Worm (Caenorhabditis elegans) whole organism, young adult: Measurements from ENCODE around the gene dmd-7.
A peak's percentile ranks its signal among the peaks of the same experiment; 100 is the strongest.

Experiments
- B0035.1 ChIP-seq: sonication (generic microtip); optimal IDR thresholded peaks from 2 replicates; lab custom pipeline; 2016; ENCODE audit warnings: missing genetic modification characterization, mild to moderate bottlenecking, missing compliant biosample characterization, missing genotype, missing genetic modification reagents
- C06A6.2 ChIP-seq: fragments of 200-800 bp; sonication (Bioruptor generic); conservative IDR thresholded peaks from 2 replicates; pipeline ENCODE4 v1.3.6; 2022; ENCODE audit warnings: missing genetic modification characterization, missing compliant biosample characterization
- D2030.7 ChIP-seq: fragments of 200-800 bp; sonication (Bioruptor generic); IDR thresholded peaks from 2 replicates; pipeline ENCODE4 v1.3.6; 2022; ENCODE audit warnings: missing genetic modification reagents, missing genetic modification characterization, missing compliant biosample characterization
- F23B12.7 ChIP-seq: sonication (generic microtip); optimal IDR thresholded peaks from 2 replicates; lab custom pipeline; 2017; ENCODE audit warnings: missing genetic modification characterization, mild to moderate bottlenecking, missing compliant biosample characterization, antibody characterized with exemption, moderate library complexity; ENCODE audit not compliant: insufficient read depth
- F33H1.4 ChIP-seq: fragments of 200-800 bp; sonication (Bioruptor generic); IDR thresholded peaks from 2 replicates; pipeline ENCODE4 v1.3.6; 2022; ENCODE audit warnings: missing genetic modification reagents, missing genetic modification characterization, missing compliant biosample characterization
- F49E8.2 ChIP-seq: sonication (generic microtip); optimal IDR thresholded peaks from 3 replicates; lab custom pipeline; 2017; ENCODE audit warnings: missing genetic modification characterization, mild to moderate bottlenecking, missing compliant biosample characterization, antibody characterized with exemption, moderate library complexity; ENCODE audit not compliant: insufficient read depth
- K11D2.4 ChIP-seq: fragments of 200-800 bp; sonication (Bioruptor generic); IDR thresholded peaks from 2 replicates; pipeline ENCODE4 v1.3.6; 2022; ENCODE audit warnings: missing genetic modification reagents, missing genetic modification characterization, missing compliant biosample characterization
- K12H6.12 ChIP-seq: fragments of 200-800 bp; sonication (Bioruptor generic); optimal IDR thresholded peaks from 2 replicates; lab custom pipeline; 2018; ENCODE audit warnings: mild to moderate bottlenecking, missing genetic modification characterization, missing compliant biosample characterization
- Y53F4B.3 ChIP-seq: fragments of 200-800 bp; sonication (Bioruptor generic); IDR thresholded peaks from 2 replicates; pipeline ENCODE4 v1.3.6; 2022; ENCODE audit warnings: missing genetic modification reagents, missing genetic modification characterization, missing compliant biosample characterization
- Y53G8AR.9 ChIP-seq: fragments of 200-800 bp; sonication (Bioruptor generic); conservative IDR thresholded peaks from 2 replicates; pipeline ENCODE4 v1.3.6; 2022; ENCODE audit warnings: missing genetic modification reagents, missing genetic modification characterization, missing compliant biosample characterization
- ama-1 ChIP-seq, 3 experiments: fragments of 150-350 bp in 1 of 3; sonication (generic microtip) in 2 of 3; optimal IDR thresholded peaks; 2 replicates each; lab custom pipeline; 2014 to 2018; ENCODE audit warnings: missing biosample characterization in 2 of 3, missing genetic modification characterization in 2 of 3, missing genetic modification reagents in 2 of 3
- attf-3 ChIP-seq: fragments of 200-800 bp; sonication (Bioruptor generic); conservative IDR thresholded peaks from 2 replicates; pipeline ENCODE4 v1.3.6; 2022; ENCODE audit warnings: missing genetic modification reagents, missing genetic modification characterization, missing compliant biosample characterization
- attf-6 ChIP-seq: fragments of 200-800 bp; sonication (Bioruptor generic); IDR thresholded peaks from 2 replicates; pipeline ENCODE4 v1.3.6; 2022; ENCODE audit warnings: missing genetic modification reagents, missing genetic modification characterization, missing compliant biosample characterization
- ceh-27 ChIP-seq: fragments of 200-800 bp; sonication (Bioruptor generic); optimal IDR thresholded peaks from 2 replicates; lab custom pipeline; 2018; ENCODE audit warnings: mild to moderate bottlenecking, missing genetic modification characterization, moderate library complexity, missing compliant biosample characterization
- ceh-58 ChIP-seq: fragments of 200-800 bp; sonication (Bioruptor generic); IDR thresholded peaks from 2 replicates; pipeline ENCODE4 v1.3.6; 2022; ENCODE audit warnings: missing genetic modification characterization, missing compliant biosample characterization
- ceh-91 ChIP-seq: fragments of 200-800 bp; sonication (Bioruptor generic); IDR thresholded peaks from 2 replicates; pipeline ENCODE4 v1.3.6; 2022; ENCODE audit warnings: missing genetic modification reagents, missing genetic modification characterization, missing compliant biosample characterization
- dpl-1 ChIP-seq: fragments of 150-350 bp; optimal IDR thresholded peaks from 2 replicates; lab custom pipeline; 2014; ENCODE audit warnings: missing biosample characterization, missing genetic modification reagents, missing genetic modification characterization
- efl-1 ChIP-seq: fragments of 150-350 bp; optimal IDR thresholded peaks from 2 replicates; lab custom pipeline; 2014; ENCODE audit warnings: missing biosample characterization, missing genetic modification reagents, missing genetic modification characterization
- ekl-4 ChIP-seq: fragments of 200-800 bp; sonication (Bioruptor generic); IDR thresholded peaks from 2 replicates; pipeline ENCODE4 v1.3.6; 2022; ENCODE audit warnings: missing genetic modification reagents, missing genetic modification characterization, missing compliant biosample characterization
- hlh-12 ChIP-seq: sonication (generic microtip); optimal IDR thresholded peaks from 2 replicates; lab custom pipeline; 2016; ENCODE audit warnings: missing genetic modification characterization, missing compliant biosample characterization
- hmg-1.2 ChIP-seq: fragments of 200-800 bp; sonication (Bioruptor generic); IDR thresholded peaks from 2 replicates; pipeline ENCODE4 v1.3.6; 2022; ENCODE audit warnings: missing genetic modification reagents, missing genetic modification characterization, missing compliant biosample characterization
- hsf-1 ChIP-seq: fragments of 200-800 bp; sonication (Bioruptor generic); IDR thresholded peaks from 2 replicates; pipeline ENCODE4 v1.3.6; 2022; ENCODE audit warnings: missing genetic modification reagents, missing genetic modification characterization, missing compliant biosample characterization
- let-526 ChIP-seq: fragments of 200-800 bp; sonication (Bioruptor generic); IDR thresholded peaks from 2 replicates; pipeline ENCODE4 v1.3.6; 2022; ENCODE audit warnings: missing genetic modification reagents, missing genetic modification characterization, missing compliant biosample characterization
- lin-26 ChIP-seq: fragments of 200-800 bp; sonication (Bioruptor generic); IDR thresholded peaks from 2 replicates; pipeline ENCODE4 v1.3.6; 2022; ENCODE audit warnings: missing genetic modification reagents, missing genetic modification characterization, missing compliant biosample characterization
- lin-35 ChIP-seq, 3 experiments: fragments of 150-350 bp in 2 of 3; sonication (generic microtip) in 1 of 3; optimal IDR thresholded peaks; 2 replicates each; lab custom pipeline; 2014 to 2018; ENCODE audit warnings: missing biosample characterization in 3 of 3, missing genetic modification characterization in 3 of 3, missing genetic modification reagents in 3 of 3
- lin-54 ChIP-seq: fragments of 200-800 bp; sonication (Bioruptor generic); optimal IDR thresholded peaks from 2 replicates; lab custom pipeline; 2018; ENCODE audit warnings: mild to moderate bottlenecking, missing genetic modification characterization, missing compliant biosample characterization
- lsl-1 ChIP-seq: fragments of 200-800 bp; sonication (Bioruptor generic); optimal IDR thresholded peaks from 2 replicates; lab custom pipeline; 2018; ENCODE audit warnings: mild to moderate bottlenecking, missing genetic modification characterization, moderate library complexity, missing compliant biosample characterization
- madf-6 ChIP-seq: fragments of 200-800 bp; sonication (Bioruptor generic); IDR thresholded peaks from 2 replicates; pipeline ENCODE4 v1.3.6; 2022; ENCODE audit warnings: missing genetic modification reagents, missing genetic modification characterization, missing compliant biosample characterization
- madf-8 ChIP-seq: fragments of 200-800 bp; sonication (Bioruptor generic); conservative IDR thresholded peaks from 2 replicates; pipeline ENCODE4 v1.3.6; 2022; ENCODE audit warnings: missing genetic modification reagents, missing genetic modification characterization, missing compliant biosample characterization
- mcd-1 ChIP-seq: fragments of 200-800 bp; sonication (Bioruptor generic); IDR thresholded peaks from 2 replicates; pipeline ENCODE4 v1.3.6; 2022; ENCODE audit warnings: missing genetic modification reagents, missing genetic modification characterization, missing compliant biosample characterization
- mxl-1 ChIP-seq: sonication (generic microtip); optimal IDR thresholded peaks from 2 replicates; lab custom pipeline; 2016; ENCODE audit warnings: missing genetic modification characterization, missing compliant biosample characterization
- nhr-179 ChIP-seq: sonication (generic microtip); optimal IDR thresholded peaks from 2 replicates; lab custom pipeline; 2016; ENCODE audit warnings: mild to moderate bottlenecking, missing genetic modification characterization, missing compliant biosample characterization
- nhr-90 ChIP-seq: sonication (generic microtip); optimal IDR thresholded peaks from 2 replicates; lab custom pipeline; 2016; ENCODE audit warnings: missing genotype, mild to moderate bottlenecking, missing genetic modification characterization, missing compliant biosample characterization
- rcor-1 ChIP-seq: fragments of 200-800 bp; sonication (Bioruptor generic); IDR thresholded peaks from 2 replicates; pipeline ENCODE4 v1.3.6; 2022; ENCODE audit warnings: missing genetic modification reagents, missing genetic modification characterization, missing compliant biosample characterization
- repo-1 ChIP-seq: sonication (generic microtip); optimal IDR thresholded peaks from 2 replicates; lab custom pipeline; 2017; ENCODE audit warnings: mild to moderate bottlenecking, missing genetic modification characterization, missing compliant biosample characterization
- sea-2 ChIP-seq: fragments of 200-800 bp; sonication (Bioruptor generic); IDR thresholded peaks from 2 replicates; pipeline ENCODE4 v1.3.6; 2022; ENCODE audit warnings: missing genetic modification characterization, missing compliant biosample characterization
- snpc-1.3 ChIP-seq: sonication (generic microtip); optimal IDR thresholded peaks from 2 replicates; lab custom pipeline; 2017; ENCODE audit warnings: missing genetic modification characterization, mild to moderate bottlenecking, missing compliant biosample characterization, antibody characterized with exemption, moderate library complexity, missing genotype, missing genetic modification reagents; ENCODE audit not compliant: insufficient read depth
- snpc-3.4 ChIP-seq: sonication (generic microtip); optimal IDR thresholded peaks from 2 replicates; lab custom pipeline; 2017; ENCODE audit warnings: missing genetic modification characterization, mild to moderate bottlenecking, missing compliant biosample characterization, antibody characterized with exemption, moderate library complexity, missing genotype, missing genetic modification reagents
- tbp1 ChIP-seq: fragments of 200-800 bp; sonication (Bioruptor generic); optimal IDR thresholded peaks from 2 replicates; lab custom pipeline; 2018; ENCODE audit warnings: mild to moderate bottlenecking, missing genetic modification characterization, missing compliant biosample characterization
- tlf-1 ChIP-seq: fragments of 200-800 bp; sonication (Bioruptor generic); optimal IDR thresholded peaks from 2 replicates; lab custom pipeline; 2018; ENCODE audit warnings: mild to moderate bottlenecking, missing genetic modification characterization, missing compliant biosample characterization
- unc-130 ChIP-seq: sonication (generic microtip); optimal IDR thresholded peaks from 2 replicates; lab custom pipeline; 2016; ENCODE audit warnings: missing genetic modification reagents, missing genetic modification characterization, missing compliant biosample characterization
- unc-62 ChIP-seq: fragments of 150-350 bp; optimal IDR thresholded peaks from 2 replicates; lab custom pipeline; 2014; ENCODE audit warnings: missing biosample characterization, missing genetic modification reagents, missing genetic modification characterization
- xnd-1 ChIP-seq: sonication (generic microtip); optimal IDR thresholded peaks from 2 replicates; lab custom pipeline; 2016; ENCODE audit warnings: missing genotype, missing genetic modification reagents, missing genetic modification characterization, missing compliant biosample characterization
- ztf-28 ChIP-seq: fragments of 200-800 bp; sonication (Bioruptor generic); IDR thresholded peaks from 2 replicates; pipeline ENCODE4 v1.3.6; 2022; ENCODE audit warnings: missing genetic modification reagents, missing genetic modification characterization, missing compliant biosample characterization
- ztf-6 ChIP-seq: fragments of 200-800 bp; sonication (Bioruptor generic); IDR thresholded peaks from 2 replicates; pipeline ENCODE4 v1.3.6; 2022; ENCODE audit warnings: missing genetic modification reagents, missing genetic modification characterization, missing compliant biosample characterization

The dmd-7 gene

DNA sequence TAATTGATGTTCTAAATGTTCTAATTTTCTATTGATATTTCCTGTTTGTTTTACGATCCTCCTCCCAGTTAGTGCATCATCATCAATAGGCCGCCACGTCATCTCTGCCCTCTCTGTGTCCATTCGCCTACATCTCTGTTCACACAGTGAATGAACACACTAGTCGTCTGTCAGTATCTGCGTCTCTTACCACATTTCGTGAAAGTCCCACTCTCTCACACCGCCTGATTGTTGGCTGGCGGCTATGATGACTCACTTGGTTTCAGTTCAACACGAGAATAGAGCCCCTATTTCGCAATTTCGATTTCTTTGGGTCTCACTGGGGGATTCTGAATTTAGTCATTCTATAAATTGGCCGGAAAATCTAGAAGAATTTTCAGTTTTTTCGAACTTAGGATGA lies 32.9 kb upstream of the dmd-7 start (continued):
- TF ChIP-seq ztf-28 (GFP tag; lab: Robert Waterston, UW) (no peak), K11D2.4 (0 out of 2 replicates have a peak, but pooled peaks have one; percentile 31), lin-26 (peak; percentile 53; the same call in 1 of the 2 replicates), mcd-1 (GFP tag; lab: Robert Waterston, UW) (peak; percentile 30; the same call in 1 of the 2 replicates), tbp1 (GFP tag; lab: Kevin White, UChicago) (peak; percentile 16), ceh-27 (peak; percentile 21), K12H6.12 (tag; lab: Kevin White, UChicago) (peak; percentile 38)

DNA sequence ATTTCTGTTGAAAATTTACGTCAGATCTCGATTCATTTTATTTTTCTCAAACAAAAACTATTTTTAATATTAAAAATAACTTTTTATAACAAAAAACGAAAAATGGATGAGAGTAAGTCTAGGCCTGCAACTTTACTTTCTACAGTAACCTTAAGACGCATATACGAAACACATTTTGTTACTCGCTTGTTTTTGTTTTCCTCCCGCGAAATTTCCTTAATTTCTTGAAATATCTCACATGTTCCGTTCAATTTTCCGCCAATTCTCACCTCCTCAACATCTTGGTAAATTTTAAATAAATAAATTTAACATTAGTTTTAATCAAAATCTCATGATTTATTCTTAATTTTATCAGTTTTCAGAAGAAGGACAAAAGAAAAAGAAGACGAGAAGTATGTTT lies 32.3 kb upstream of the dmd-7 start:
- TF ChIP-seq repo-1 (no peak), F23B12.7 (tag; lab: Kevin White, UChicago) (peak; percentile 22), rcor-1 (GFP tag; lab: Robert Waterston, UW) (0 out of 2 replicates have a peak, but pooled peaks have one; percentile 47), tlf-1 (GFP tag; lab: Kevin White, UChicago) (peak; percentile 6), efl-1 (GFP tag; lab: Kevin White, UChicago) (peak; percentile 94), sea-2 (GFP tag; lab: Robert Waterston, UW) (no peak), snpc-3.4 (tag; lab: Kevin White, UChicago) (peak; percentile 63), lin-54 (GFP tag; lab: Kevin White, UChicago) (peak; percentile 69), attf-3 (GFP tag; lab: Robert Waterston, UW) (no peak), madf-6 (GFP tag; lab: Robert Waterston, UW) (peak; percentile 99), hmg-1.2 (GFP tag; lab: Robert Waterston, UW) (peak; percentile 33; the same call in 1 of the 2 replicates), D2030.7 (GFP tag; lab: Robert Waterston, UW) (peak; percentile 76), madf-8 (GFP tag; lab: Robert Waterston, UW) (peak; percentile 99), Y53F4B.3 (GFP tag; lab: Robert Waterston, UW) (no peak), xnd-1 (peak; percentile 95), attf-6 (GFP tag; lab: Robert Waterston, UW) (no peak), F49E8.2 (tag; lab: Kevin White, UChicago) (peak; percentile 13), F33H1.4 (GFP tag; lab: Robert Waterston, UW) (peak; percentile 73), lsl-1 (GFP tag; lab: Kevin White, UChicago) (peak; percentile 95), B0035.1 (tag; lab: Kevin White, UChicago) (no peak), ekl-4 (GFP tag; lab: Robert Waterston, UW) (0 out of 2 replicates have a peak, but pooled peaks have one; percentile 16), nhr-90 (tag; lab: Kevin White, UChicago) (no peak), hsf-1 (GFP tag; lab: Robert Waterston, UW) (peak; percentile 70), dpl-1 (GFP tag; lab: Kevin White, UChicago) (peak; percentile 67), lin-26 (no peak), snpc-1.3 (tag; lab: Kevin White, UChicago) (peak; percentile 33), ceh-91 (peak; percentile 81)

DNA sequence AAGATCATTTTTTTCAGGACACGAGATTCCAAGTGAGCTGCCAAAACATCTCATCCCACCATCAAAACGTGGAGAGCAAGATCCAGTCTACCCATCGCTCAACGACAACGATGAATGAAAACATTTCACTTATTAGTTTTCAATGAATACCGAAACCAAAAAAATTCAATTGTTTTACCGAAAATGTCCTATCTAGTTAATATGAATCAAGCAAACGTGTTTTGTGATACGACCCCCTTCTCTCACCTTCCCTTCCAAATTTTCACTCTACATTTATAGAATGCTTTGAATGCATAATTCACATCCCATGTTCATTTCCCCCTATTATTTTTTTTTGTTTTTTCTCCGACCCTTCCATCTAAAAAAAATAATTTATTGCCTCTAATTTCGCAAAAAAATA lies 29.6 kb upstream of the dmd-7 start:
- no peak for TF ChIP-seq ztf-6 (GFP tag; lab: Robert Waterston, UW)
- no peak for TF ChIP-seq unc-62 (GFP tag; lab: Kevin White, UChicago)
- TF ChIP-seq hlh-12 (tag; lab: Kevin White, UChicago), result no peak
- no peak for TF ChIP-seq nhr-179 (tag; lab: Kevin White, UChicago)
- no peak for TF ChIP-seq unc-130 (GFP tag; lab: Kevin White, UChicago)
- no peak for TF ChIP-seq ceh-58 (GFP tag; lab: Robert Waterston, UW)
- TF ChIP-seq C06A6.2 (GFP tag; lab: Robert Waterston, UW), result no peak
- no peak for TF ChIP-seq B0035.1 (tag; lab: Kevin White, UChicago)
- no peak for TF ChIP-seq snpc-1.3 (tag; lab: Kevin White, UChicago)
- TF ChIP-seq let-526 (GFP tag; lab: Robert Waterston, UW), result no peak
- TF ChIP-seq mxl-1 (tag; lab: Kevin White, UChicago), result no peak
- TF ChIP-seq F49E8.2 (tag; lab: Kevin White, UChicago), result no peak
- no peak for TF ChIP-seq ama-1 (optimal IDR thresholded peaks at IDR 0.05; lab: Kevin White, UChicago)
- no peak for TF ChIP-seq ama-1 (GFP tag; optimal IDR thresholded peaks at IDR 0.05; lab: Kevin White, UChicago)
- no peak for TF ChIP-seq Y53G8AR.9 (GFP tag; lab: Robert Waterston, UW)
- no peak for TF ChIP-seq lin-35 (GFP tag; optimal IDR thresholded peaks at IDR 0.05; lab: Kevin White, UChicago)
